Worm (Caenorhabditis elegans): Measurements from ENCODE around the gene E02A10.3.

The E02A10.3 gene

DNA sequence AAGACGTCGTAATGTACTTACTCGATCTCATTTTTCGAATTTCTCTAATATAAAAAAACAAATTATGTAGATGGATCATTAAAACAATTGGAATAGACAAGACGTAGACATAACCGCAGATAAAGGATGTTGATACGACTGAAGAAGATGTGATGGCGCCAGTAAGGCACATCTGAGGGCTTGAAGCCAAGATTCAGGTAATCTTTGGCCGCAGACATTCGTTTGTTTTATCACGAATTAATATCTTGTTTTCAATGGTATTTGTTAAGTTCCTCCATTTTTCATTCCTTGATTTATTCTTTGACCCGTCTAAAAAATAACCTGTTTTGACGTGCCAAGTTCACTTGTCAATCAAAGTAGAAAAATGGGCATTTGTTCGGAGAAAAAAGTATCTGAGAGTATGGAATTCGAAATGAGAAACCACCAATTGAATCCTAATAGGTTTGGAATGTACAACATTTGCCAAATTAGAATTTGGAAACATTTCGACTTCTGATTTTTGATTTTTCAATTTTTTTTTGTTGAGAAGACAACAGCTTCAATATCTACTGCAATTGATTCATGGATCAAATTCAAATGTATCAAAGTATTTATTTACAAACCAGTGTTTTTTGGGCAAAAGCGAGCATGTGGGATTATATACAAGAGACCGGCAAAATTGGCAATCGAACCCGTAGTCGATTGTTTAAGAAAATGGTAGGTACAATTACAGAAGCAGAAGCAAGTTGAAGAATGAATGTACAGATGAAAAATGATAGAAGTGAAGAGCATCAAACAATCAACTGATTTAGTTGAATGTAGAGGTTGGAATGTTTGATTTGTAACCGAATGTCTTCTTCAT lies 27.5 kb upstream of the E02A10.3 start:
- no peak for TF ChIP-seq sem-2 (GFP tag; optimal IDR thresholded peaks at IDR 0.05)
- no peak for TF ChIP-seq cnd-1 (tag; optimal IDR thresholded peaks at IDR 0.05)
- no peak for TF ChIP-seq drap-1 (GFP tag; optimal IDR thresholded peaks at IDR 0.05)
- no peak for TF ChIP-seq zip-8 (tag; optimal IDR thresholded peaks at IDR 0.05)
- TF ChIP-seq lin-13 (tag; optimal IDR thresholded peaks at IDR 0.05), result no peak
- TF ChIP-seq elt-3 (tag; optimal IDR thresholded peaks at IDR 0.05), result no peak
- TF ChIP-seq bed-3 (GFP tag; optimal IDR thresholded peaks at IDR 0.05), result no peak
- no peak for TF ChIP-seq M03D4.4 (tag; optimal IDR thresholded peaks at IDR 0.05)
- no peak for TF ChIP-seq nhr-76 (tag; optimal IDR thresholded peaks at IDR 0.05)
- no peak for TF ChIP-seq sptf-1 (tag; optimal IDR thresholded peaks at IDR 0.05)
- TF ChIP-seq mep-1 (tag; optimal IDR thresholded peaks at IDR 0.05), result no peak
- no peak for TF ChIP-seq snpc-4 (tag; optimal IDR thresholded peaks at IDR 0.05)
- TF ChIP-seq nhr-12 (tag; optimal IDR thresholded peaks at IDR 0.05), result no peak
- no peak for TF ChIP-seq elt-1 (tag; optimal IDR thresholded peaks at IDR 0.05; ENCODE audit: borderline replicate concordance, insufficient read depth)
- TF ChIP-seq unc-39 (tag; optimal IDR thresholded peaks at IDR 0.05), result no peak
- TF ChIP-seq flh-1 (GFP tag; optimal IDR thresholded peaks at IDR 0.05), result no peak
- no peak for TF ChIP-seq nhr-2 (tag; optimal IDR thresholded peaks at IDR 0.05)
- TF ChIP-seq tbx-8 (GFP tag; optimal IDR thresholded peaks at IDR 0.05), result no peak
- TF ChIP-seq mab-5 (tag; optimal IDR thresholded peaks at IDR 0.05), result no peak
- no peak for TF ChIP-seq pha-4 (tag; optimal IDR thresholded peaks at IDR 0.05)

DNA sequence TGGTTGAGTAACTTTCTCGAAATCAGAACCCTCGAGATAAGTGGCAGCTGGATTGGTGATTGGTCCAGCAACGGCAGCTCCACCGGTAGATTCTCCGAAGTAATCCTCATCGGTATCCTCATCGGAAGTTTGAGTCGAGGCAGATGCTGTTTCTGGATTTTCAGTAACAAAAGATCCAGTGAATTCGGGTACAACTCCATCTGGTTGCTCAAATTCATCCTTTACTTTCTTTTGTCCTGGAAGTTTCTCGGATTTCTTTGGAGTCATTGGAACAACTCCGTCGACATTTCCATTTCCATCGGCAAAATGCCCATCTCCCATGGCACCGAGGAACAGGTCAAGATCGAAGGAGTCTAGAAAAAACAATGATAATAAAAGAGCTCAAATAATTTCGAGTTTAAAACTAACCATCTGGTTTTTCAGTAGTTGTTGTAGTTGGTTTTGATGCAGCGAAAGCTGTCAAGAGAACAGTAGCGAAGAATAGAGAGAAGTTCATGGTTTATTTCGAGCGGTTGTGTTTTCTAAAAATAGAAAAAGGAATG lies 26.7 kb upstream of the E02A10.3 start, which contains the start of gene F45D3.4:
F45D3.4 (minus strand) TSS at position 521 of the 542 bp plus-strand sequence.
- TF ChIP-seq nhr-2 (tag; optimal IDR thresholded peaks at IDR 0.05) (no peak), elt-1 (tag; optimal IDR thresholded peaks at IDR 0.05; ENCODE audit: borderline replicate concordance, insufficient read depth) (no peak), pha-4 (tag; optimal IDR thresholded peaks at IDR 0.05) (no peak), mab-5 (tag; optimal IDR thresholded peaks at IDR 0.05) (no peak), lsy-2 (tag; optimal IDR thresholded peaks at IDR 0.05) (no peak), ces-1 (GFP tag; optimal IDR thresholded peaks at IDR 0.05) (no peak), nhr-237 (tag; optimal IDR thresholded peaks at IDR 0.05) (no peak), M03D4.4 (tag; optimal IDR thresholded peaks at IDR 0.05) (no peak), ztf-11 (tag; optimal IDR thresholded peaks at IDR 0.05) (no peak), cnd-1 (tag; optimal IDR thresholded peaks at IDR 0.05) (no peak), unc-120 (tag; optimal IDR thresholded peaks at IDR 0.05; ENCODE audit: poor library complexity, severe bottlenecking) (no peak), zip-8 (tag; optimal IDR thresholded peaks at IDR 0.05) (no peak), ceh-83 (GFP tag; optimal IDR thresholded peaks at IDR 0.05) (no peak)

DNA sequence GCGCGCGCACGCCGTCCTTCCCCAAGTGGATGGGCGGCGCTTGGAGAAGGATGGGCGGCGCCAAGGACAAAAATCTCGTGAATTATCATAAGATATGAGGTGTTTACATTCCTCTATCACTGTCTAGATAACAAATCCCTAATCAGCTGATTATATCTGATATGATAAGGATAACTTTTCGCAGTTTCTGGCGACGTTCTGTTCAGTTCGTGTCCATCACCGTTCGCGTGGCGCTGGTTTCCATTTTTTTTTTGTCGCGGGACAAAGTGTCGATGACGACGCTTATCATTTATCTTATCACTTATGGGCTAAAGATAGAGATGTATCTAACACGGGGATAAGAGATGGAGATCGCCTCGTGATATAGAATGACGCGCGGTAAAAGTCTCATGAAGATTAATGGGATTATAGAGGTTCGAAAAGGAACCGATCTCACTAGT lies 26.1 kb upstream of the E02A10.3 start:
- peak; percentile 35 for TF ChIP-seq ham-2 (GFP tag; optimal IDR thresholded peaks at IDR 0.05)
- peak; percentile 92 for TF ChIP-seq elt-3 (tag; optimal IDR thresholded peaks at IDR 0.05)
- TF ChIP-seq elt-1 (tag; optimal IDR thresholded peaks at IDR 0.05; ENCODE audit: borderline replicate concordance, insufficient read depth), result peak; percentile 81
- TF ChIP-seq lsy-2 (tag; optimal IDR thresholded peaks at IDR 0.05), result no peak
- TF ChIP-seq ceh-83 (GFP tag; optimal IDR thresholded peaks at IDR 0.05), result no peak

DNA sequence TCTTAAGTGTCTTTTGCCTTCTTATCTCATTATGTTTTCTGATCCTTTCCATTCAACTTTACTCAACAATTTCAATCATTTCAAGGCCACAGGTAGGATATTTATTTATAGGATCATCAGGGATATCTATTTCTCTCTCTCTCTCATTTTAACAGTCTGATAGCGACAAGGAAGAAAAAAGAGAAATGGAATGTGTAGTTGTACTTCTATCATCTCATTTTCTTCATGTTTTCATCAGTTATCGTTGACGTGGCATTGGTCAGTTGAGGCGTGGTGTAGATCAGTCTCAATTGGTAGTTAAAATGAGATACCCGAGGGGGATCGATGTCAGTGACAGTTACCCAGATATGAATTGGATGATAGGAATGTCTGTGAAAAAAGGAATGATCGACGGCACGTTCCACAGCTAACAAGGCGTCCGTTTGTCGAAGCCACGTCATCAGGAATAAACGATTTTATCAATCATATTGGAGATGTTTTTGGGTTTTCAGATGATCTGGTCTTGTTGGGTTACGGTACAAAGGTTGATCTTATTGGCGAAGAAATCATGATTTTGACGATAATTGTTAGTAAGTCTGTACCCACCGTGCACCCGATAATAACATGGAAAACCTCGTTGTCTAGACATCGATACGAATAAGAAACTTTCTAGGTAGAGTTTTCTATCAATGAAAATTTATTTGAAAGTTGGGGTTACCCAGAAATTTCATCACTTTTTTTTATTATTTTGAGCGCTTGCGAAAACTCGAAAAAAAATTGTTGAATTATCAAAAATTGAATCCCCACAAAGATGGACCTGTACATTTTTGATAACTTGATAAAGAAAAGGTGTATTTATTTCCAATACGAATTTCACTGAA lies 25.0 kb upstream of the E02A10.3 start:
- TF ChIP-seq bed-3 (GFP tag; optimal IDR thresholded peaks at IDR 0.05) (no peak), cnd-1 (tag; optimal IDR thresholded peaks at IDR 0.05) (no peak), snpc-4 (tag; optimal IDR thresholded peaks at IDR 0.05) (no peak), nhr-12 (tag; optimal IDR thresholded peaks at IDR 0.05) (no peak), unc-39 (tag; optimal IDR thresholded peaks at IDR 0.05) (no peak), flh-1 (GFP tag; optimal IDR thresholded peaks at IDR 0.05) (no peak), ces-1 (GFP tag; optimal IDR thresholded peaks at IDR 0.05) (no peak), unc-120 (tag; optimal IDR thresholded peaks at IDR 0.05; ENCODE audit: poor library complexity, severe bottlenecking) (no peak), hlh-1 (tag; optimal IDR thresholded peaks at IDR 0.05) (no peak), nhr-2 (tag; optimal IDR thresholded peaks at IDR 0.05) (no peak)

Data from whole organism, mixed stage, embryonic.